Worm (Caenorhabditis elegans): ENCODE data around the gene best-3.

DNA sequence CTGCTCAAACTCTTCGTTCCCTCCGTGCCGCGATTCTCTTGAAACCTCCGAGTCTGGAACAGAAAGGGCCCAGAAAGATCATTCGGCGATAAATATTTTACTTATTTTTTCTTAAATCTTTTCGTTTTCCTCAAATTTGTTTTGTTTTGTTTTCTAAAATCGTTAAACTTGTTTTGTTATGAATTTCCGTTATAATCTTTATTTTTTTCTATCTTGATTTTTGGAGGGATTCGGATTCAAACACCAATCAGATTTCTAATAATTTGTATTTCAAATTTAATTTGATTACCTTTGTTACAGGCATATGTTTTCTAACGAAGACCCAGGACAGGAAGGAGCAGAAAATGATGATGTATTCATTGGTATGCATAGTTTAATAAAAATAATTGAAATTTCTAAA is 34.5 kb downstream of the best-3 start, which contains the start of gene C23H3.5:
- no peak for TF ChIP-seq aha-1 (tag; optimal IDR thresholded peaks at IDR 0.05)
- TF ChIP-seq ama-1 (optimal IDR thresholded peaks at IDR 0.05), result no peak
- TF ChIP-seq nhr-19 (GFP tag; conservative IDR thresholded peaks at IDR 0.05), result no peak
- TF ChIP-seq nhr-237 (tag; optimal IDR thresholded peaks at IDR 0.05), result no peak
- no peak for TF ChIP-seq fos-1 (tag; optimal IDR thresholded peaks at IDR 0.05)
- TF ChIP-seq elt-3 (tag; optimal IDR thresholded peaks at IDR 0.05), result no peak
- no peak for TF ChIP-seq zag-1 (tag; optimal IDR thresholded peaks at IDR 0.05)
- no peak for TF ChIP-seq tbx-2 (tag; optimal IDR thresholded peaks at IDR 0.05)
- TF ChIP-seq ceh-82 (tag; optimal IDR thresholded peaks at IDR 0.05), result no peak
- TF ChIP-seq unc-98 (GFP tag; IDR thresholded peaks at IDR 0.05), result no peak

Data from whole organism, L1 larva.